Worm (Caenorhabditis elegans) whole organism, early embryonic: ENCODE data around the gene bath-30.

Source experiments
- ama-1 ChIP-seq: fragments of 150-350 bp; optimal IDR thresholded peaks from 2 replicates; lab custom pipeline; 2014
- hmbx-1 ChIP-seq: sonication (generic microtip); optimal IDR thresholded peaks from 2 replicates; lab custom pipeline; 2016; ENCODE audit warnings: mild to moderate bottlenecking, missing genetic modification characterization, missing compliant biosample characterization
- hnd-1 ChIP-seq: sonication (generic microtip); optimal IDR thresholded peaks from 2 replicates; lab custom pipeline; 2016; ENCODE audit warnings: missing genetic modification characterization, missing compliant biosample characterization
- tbx-11 ChIP-seq: fragments of 200-800 bp; sonication (Bioruptor generic); IDR thresholded peaks from 2 replicates; pipeline ENCODE4 v1.3.6; 2022; ENCODE audit warnings: missing genetic modification characterization, missing compliant biosample characterization

- TF ChIP-seq tbx-11 (GFP tag; lab: Robert Waterston, UW) (no peak), hnd-1 (no peak), hmbx-1 (tag; lab: Kevin White, UChicago) (no peak), ama-1 (lab: Kevin White, UChicago) (no peak)
Observed at ce11 chrII:3395484-3395883, 49.3 kb upstream of the bath-30 start, which contains the start of gene nep-20.
